Fruit fly (Drosophila melanogaster) whole organism, embryonic: Measurements from ENCODE around the gene Reck.

Experiments used
- CG10274 ChIP-seq: fragments of 200-800 bp; sonication (Bioruptor generic); optimal IDR thresholded peaks from 3 replicates; lab custom pipeline; 2017; ENCODE audit warnings: missing biosample characterization, mild to moderate bottlenecking, missing genetic modification characterization
- CG12071 ChIP-seq: fragments of 200-800 bp; sonication (Bioruptor generic); optimal IDR thresholded peaks from 3 replicates; lab custom pipeline; 2018; ENCODE audit warnings: missing biosample characterization, mild to moderate bottlenecking, missing genetic modification characterization
- CG12236 ChIP-seq: fragments of 200-800 bp; sonication (Bioruptor generic); optimal IDR thresholded peaks from 2 replicates; lab custom pipeline; 2016; ENCODE audit warnings: missing biosample characterization, missing genetic modification characterization
- CG14441 ChIP-seq: fragments of 200-800 bp; sonication (Bioruptor generic); IDR thresholded peaks from 2 replicates; pipeline ENCODE4 v1.3.6; 2022; ENCODE audit warnings: missing biosample characterization, missing genetic modification characterization
- CG14710 ChIP-seq: fragments of 200-800 bp; sonication (Bioruptor generic); optimal IDR thresholded peaks from 3 replicates; lab custom pipeline; 2019; ENCODE audit warnings: missing biosample characterization, mild to moderate bottlenecking, missing genetic modification characterization, moderate library complexity
- CG14965 ChIP-seq: fragments of 200-800 bp; sonication (Bioruptor generic); optimal IDR thresholded peaks from 2 replicates; lab custom pipeline; 2016; ENCODE audit warnings: missing biosample characterization, missing genetic modification characterization, borderline replicate concordance
- CG15073 ChIP-seq: fragments of 200-800 bp; sonication (Bioruptor generic); optimal IDR thresholded peaks from 2 replicates; lab custom pipeline; 2016; ENCODE audit warnings: missing biosample characterization, missing genetic modification characterization
- CG1603 ChIP-seq: fragments of 200-800 bp; sonication (Bioruptor generic); optimal IDR thresholded peaks from 2 replicates; lab custom pipeline; 2019; ENCODE audit warnings: missing biosample characterization, mild to moderate bottlenecking, missing genetic modification characterization, moderate library complexity
- CG16813 ChIP-seq: fragments of 200-800 bp; sonication (Bioruptor generic); IDR thresholded peaks from 3 replicates; pipeline ENCODE4 v1.3.6; 2022; ENCODE audit warnings: missing biosample characterization, missing genetic modification characterization; ENCODE audit not compliant: partially characterized antibody
- CG18619 ChIP-seq: fragments of 200-800 bp; sonication (Bioruptor generic); optimal IDR thresholded peaks from 3 replicates; lab custom pipeline; 2017; ENCODE audit warnings: missing biosample characterization, mild to moderate bottlenecking, missing genetic modification characterization
- CG30020 ChIP-seq: fragments of 200-800 bp; optimal IDR thresholded peaks from 2 replicates; lab custom pipeline; 2019; ENCODE audit warnings: missing biosample characterization, mild to moderate bottlenecking, missing genetic modification characterization, moderate library complexity
- CG31224 ChIP-seq: fragments of 200-800 bp; sonication (Bioruptor generic); IDR thresholded peaks from 2 replicates; pipeline ENCODE4 v1.3.6; 2022; ENCODE audit warnings: missing biosample characterization, missing genetic modification characterization
- CG3163 ChIP-seq: fragments of 200-800 bp; sonication (Bioruptor generic); optimal IDR thresholded peaks from 3 replicates; lab custom pipeline; 2016; ENCODE audit warnings: missing biosample characterization, missing genetic modification characterization
- CG3847 ChIP-seq: fragments of 200-800 bp; sonication (Bioruptor generic); IDR thresholded peaks from 2 replicates; pipeline ENCODE4 v1.3.6; 2022; ENCODE audit warnings: missing biosample characterization, missing genetic modification characterization
- CG4328 ChIP-seq: fragments of 200-800 bp; sonication (Bioruptor generic); optimal IDR thresholded peaks from 3 replicates; lab custom pipeline; 2017; ENCODE audit warnings: missing biosample characterization, missing genetic modification reagents, missing genetic modification characterization
- CG4424 ChIP-seq: fragments of 200-800 bp; sonication (Bioruptor generic); optimal IDR thresholded peaks from 3 replicates; lab custom pipeline; 2016; ENCODE audit warnings: missing biosample characterization, missing genetic modification characterization
- CG5180 ChIP-seq: fragments of 200-800 bp; sonication (Bioruptor generic); optimal IDR thresholded peaks from 3 replicates; lab custom pipeline; 2017; ENCODE audit warnings: missing biosample characterization, missing genetic modification characterization, mild to moderate bottlenecking, moderate library complexity, missing genetic modification reagents
- CG6175 ChIP-seq: fragments of 200-800 bp; sonication (Bioruptor generic); IDR thresholded peaks from 3 replicates; pipeline ENCODE4 v1.3.6; 2022; ENCODE audit warnings: missing biosample characterization, missing genetic modification characterization
- CG6654 ChIP-seq: fragments of 200-800 bp; sonication (Bioruptor generic); optimal IDR thresholded peaks from 2 replicates; lab custom pipeline; 2017; ENCODE audit warnings: missing biosample characterization, mild to moderate bottlenecking, missing genetic modification characterization
- CG7271 ChIP-seq: fragments of 200-800 bp; sonication (Bioruptor generic); optimal IDR thresholded peaks from 2 replicates; lab custom pipeline; 2018; ENCODE audit warnings: missing biosample characterization, mild to moderate bottlenecking, missing genetic modification characterization, moderate library complexity
- Camta ChIP-seq: fragments of 200-800 bp; sonication (Bioruptor generic); optimal IDR thresholded peaks from 2 replicates; lab custom pipeline; 2016; ENCODE audit warnings: missing biosample characterization, missing genetic modification characterization
- MBD-R2 ChIP-seq: fragments of 200-800 bp; sonication (Bioruptor generic); IDR thresholded peaks from 2 replicates; pipeline ENCODE4 v1.3.6; 2022; ENCODE audit warnings: missing biosample characterization, missing genetic modification characterization
- Meics ChIP-seq: fragments of 200-800 bp; sonication (Bioruptor generic); optimal IDR thresholded peaks from 2 replicates; lab custom pipeline; 2017; ENCODE audit warnings: missing biosample characterization, mild to moderate bottlenecking, missing genetic modification characterization
- NFAT ChIP-seq: fragments of 200-800 bp; sonication (Bioruptor generic); IDR thresholded peaks from 2 replicates; pipeline ENCODE4 v1.3.6; 2022; ENCODE audit warnings: missing biosample characterization, missing genetic modification characterization
- Oaz ChIP-seq: fragments of 200-800 bp; sonication (Bioruptor generic); IDR thresholded peaks from 2 replicates; pipeline ENCODE4 v1.3.6; 2022; ENCODE audit warnings: missing biosample characterization, missing genetic modification characterization
- Side ChIP-seq: fragments of 200-800 bp; sonication (Bioruptor generic); optimal IDR thresholded peaks from 2 replicates; lab custom pipeline; 2016; ENCODE audit warnings: missing biosample characterization, missing genetic modification characterization
- Six4 ChIP-seq: fragments of 200-800 bp; sonication (Bioruptor generic); optimal IDR thresholded peaks from 2 replicates; lab custom pipeline; 2016; ENCODE audit warnings: missing biosample characterization, missing genetic modification characterization
- YL-1 ChIP-seq: fragments of 200-800 bp; sonication (Bioruptor generic); optimal IDR thresholded peaks from 3 replicates; lab custom pipeline; 2017; ENCODE audit warnings: missing biosample characterization, mild to moderate bottlenecking, missing genetic modification characterization
- ac ChIP-seq: fragments of 200-800 bp; sonication (Bioruptor generic); optimal IDR thresholded peaks from 3 replicates; lab custom pipeline; 2017; ENCODE audit warnings: missing biosample characterization, mild to moderate bottlenecking, missing genetic modification characterization
- ap ChIP-seq: fragments of 200-800 bp; sonication (Bioruptor generic); IDR thresholded peaks from 2 replicates; pipeline ENCODE4 v1.3.6; 2022; ENCODE audit warnings: missing biosample characterization, missing genetic modification characterization
- ara ChIP-seq: fragments of 200-800 bp; sonication (Bioruptor generic); IDR thresholded peaks from 2 replicates; pipeline ENCODE4 v1.3.6; 2022; ENCODE audit warnings: missing biosample characterization, missing genetic modification characterization
- cad ChIP-seq: fragments of >200 bp; optimal IDR thresholded peaks from 2 replicates; lab custom pipeline; 2017; ENCODE audit warnings: missing biosample characterization, missing genetic modification characterization
- cato ChIP-seq: fragments of 200-800 bp; sonication (Bioruptor generic); optimal IDR thresholded peaks from 2 replicates; lab custom pipeline; 2016; ENCODE audit warnings: missing biosample characterization, missing genetic modification characterization, borderline replicate concordance
- corto ChIP-seq: fragments of 200-800 bp; sonication (Bioruptor generic); optimal IDR thresholded peaks from 2 replicates; lab custom pipeline; 2016; ENCODE audit warnings: missing biosample characterization, mild to moderate bottlenecking, missing genetic modification characterization, moderate library complexity
- crc ChIP-seq: fragments of 200-800 bp; sonication (Bioruptor generic); optimal IDR thresholded peaks from 2 replicates; lab custom pipeline; 2016; ENCODE audit warnings: missing biosample characterization, missing genetic modification characterization
- danr ChIP-seq: fragments of 200-800 bp; sonication (Bioruptor generic); IDR thresholded peaks from 2 replicates; pipeline ENCODE4 v1.3.6; 2022; ENCODE audit warnings: missing biosample characterization, missing genetic modification characterization
- dpn ChIP-seq, 2 experiments: fragments of 200-800 bp; sonication (Bioruptor generic); optimal IDR thresholded peaks; 3 replicates each; lab custom pipeline; 2016; ENCODE audit warnings: missing biosample characterization in 2 of 2, missing genetic modification characterization in 2 of 2
- dysf ChIP-seq: fragments of 200-800 bp; sonication (Bioruptor generic); IDR thresholded peaks from 3 replicates; pipeline ENCODE4 v1.3.6; 2022; ENCODE audit warnings: missing biosample characterization, missing genetic modification characterization
- fd3F ChIP-seq: fragments of 200-800 bp; sonication (Bioruptor generic); optimal IDR thresholded peaks from 2 replicates; lab custom pipeline; 2018; ENCODE audit warnings: missing biosample characterization, mild to moderate bottlenecking, missing genetic modification characterization, moderate library complexity
- gcm ChIP-seq: fragments of 200-800 bp; sonication (Bioruptor generic); optimal IDR thresholded peaks from 2 replicates; lab custom pipeline; 2019; ENCODE audit warnings: missing biosample characterization, mild to moderate bottlenecking, missing genetic modification characterization, moderate library complexity
- h ChIP-seq: fragments of >200 bp; optimal IDR thresholded peaks from 2 replicates; lab custom pipeline; 2017
- inv ChIP-seq: fragments of 200-800 bp; sonication (Bioruptor generic); IDR thresholded peaks from 2 replicates; pipeline ENCODE4 v1.3.6; 2022; ENCODE audit warnings: missing biosample characterization, missing genetic modification characterization; ENCODE audit not compliant: partially characterized antibody
- jigr1 ChIP-seq: fragments of 200-800 bp; sonication (Bioruptor generic); IDR thresholded peaks from 3 replicates; pipeline ENCODE4 v1.3.6; 2022; ENCODE audit warnings: missing biosample characterization, missing genetic modification characterization
- nerfin-1 ChIP-seq: fragments of 200-800 bp; sonication (Bioruptor generic); optimal IDR thresholded peaks from 3 replicates; lab custom pipeline; 2019; ENCODE audit warnings: missing biosample characterization, mild to moderate bottlenecking, missing genetic modification characterization, moderate library complexity
- odd ChIP-seq: fragments of 200-800 bp; sonication (Bioruptor generic); optimal IDR thresholded peaks from 2 replicates; lab custom pipeline; 2017; ENCODE audit warnings: missing biosample characterization, mild to moderate bottlenecking, missing genetic modification characterization
- org-1 ChIP-seq: fragments of 200-800 bp; sonication (Bioruptor generic); optimal IDR thresholded peaks from 2 replicates; lab custom pipeline; 2017; ENCODE audit warnings: missing biosample characterization, missing genetic modification characterization
- psq ChIP-seq: fragments of 200-800 bp; sonication (Bioruptor generic); optimal IDR thresholded peaks from 2 replicates; lab custom pipeline; 2017; ENCODE audit warnings: missing biosample characterization, missing genetic modification characterization
- schlank ChIP-seq: fragments of 200-800 bp; sonication (Bioruptor generic); optimal IDR thresholded peaks from 2 replicates; lab custom pipeline; 2018; ENCODE audit warnings: missing biosample characterization, mild to moderate bottlenecking, missing genetic modification characterization
- sd ChIP-seq: fragments of 200-800 bp; sonication (Bioruptor generic); optimal IDR thresholded peaks from 3 replicates; lab custom pipeline; 2018; ENCODE audit warnings: missing biosample characterization, mild to moderate bottlenecking, missing genetic modification characterization, moderate library complexity
- slbo ChIP-seq: fragments of 200-800 bp; sonication (Bioruptor generic); IDR thresholded peaks from 2 replicates; pipeline ENCODE4 v1.3.6; 2022; ENCODE audit warnings: missing biosample characterization, missing genetic modification characterization
- tx ChIP-seq: fragments of 200-800 bp; sonication (Bioruptor generic); optimal IDR thresholded peaks from 2 replicates; lab custom pipeline; 2016; ENCODE audit warnings: missing biosample characterization, missing genetic modification characterization

Reck gene

DNA sequence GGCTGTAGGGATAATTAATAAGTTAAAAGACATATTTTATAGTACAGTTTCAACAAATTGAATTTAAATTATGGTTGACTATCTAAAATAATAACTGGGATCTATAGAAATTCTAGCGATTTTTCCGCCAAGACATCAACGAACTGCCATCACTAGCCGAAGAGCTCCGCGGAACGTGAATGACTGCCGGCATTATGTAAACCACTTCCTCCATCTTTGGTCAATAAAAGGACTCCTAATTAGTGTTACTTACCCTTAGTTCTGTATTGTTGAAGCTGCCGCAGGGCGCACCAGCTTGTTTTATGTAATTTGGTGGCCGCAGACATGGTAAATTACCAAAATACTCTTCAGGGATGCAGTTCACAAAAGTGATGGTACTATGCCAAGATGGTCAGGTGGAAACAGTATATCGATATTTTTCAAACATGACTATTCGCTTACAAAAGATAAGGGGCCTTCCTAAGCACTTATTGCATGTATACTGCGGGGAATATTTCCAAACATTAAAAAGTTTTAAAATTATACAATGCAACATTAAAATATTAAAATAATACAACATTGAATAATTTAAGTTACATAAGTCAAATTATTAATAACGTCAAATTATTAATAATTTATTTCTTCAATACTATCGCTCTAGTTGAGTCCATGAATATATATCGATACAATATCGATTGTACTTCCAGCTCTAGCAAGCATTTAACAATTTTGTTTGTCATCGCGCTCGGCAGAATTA is 14.4 kb downstream of the Reck start, which contains the start of the genes mRpL39 and Prosbeta2 (continued):
- no peak for TF ChIP-seq CG15073 (GFP tag; lab: Kevin White, UChicago)
- no peak for TF ChIP-seq org-1 (GFP tag; lab: Kevin White, UChicago)
- TF ChIP-seq cato (GFP tag; lab: Kevin White, UChicago) = no peak
- TF ChIP-seq CG10274 = no peak
- no peak for TF ChIP-seq ap (GFP tag; lab: Robert Waterston, UW)
- peak; percentile 94 for TF ChIP-seq CG16813 (GFP tag; lab: Robert Waterston, UW)
- peak; percentile 52 for TF ChIP-seq CG3847
- TF ChIP-seq CG12071 (GFP tag; lab: Kevin White, UChicago) = no peak
- no peak for TF ChIP-seq tx (GFP tag; lab: Kevin White, UChicago)
- no peak for TF ChIP-seq fd3F (GFP tag; lab: Kevin White, UChicago)
- no peak for TF ChIP-seq Oaz (GFP tag; lab: Robert Waterston, UW)
- TF ChIP-seq CG7271 (tag; lab: Kevin White, UChicago) = no peak
- TF ChIP-seq dysf (GFP tag; lab: Robert Waterston, UW) = peak; percentile 77
- no peak for TF ChIP-seq nerfin-1 (tag; lab: Kevin White, UChicago)
- TF ChIP-seq Camta (GFP tag; lab: Kevin White, UChicago) = no peak
- TF ChIP-seq cad (GFP tag; lab: Kevin White, UChicago) = no peak
- TF ChIP-seq CG5180 (GFP tag; lab: Kevin White, UChicago) = no peak
- TF ChIP-seq CG1603 = no peak
- no peak for TF ChIP-seq ac (GFP tag; lab: Kevin White, UChicago)
- no peak for TF ChIP-seq CG3163 (GFP tag; lab: Kevin White, UChicago)
- no peak for TF ChIP-seq sd
- no peak for TF ChIP-seq CG18619 (GFP tag; lab: Kevin White, UChicago)
- no peak for TF ChIP-seq CG6175
- no peak for TF ChIP-seq CG12236 (GFP tag; lab: Kevin White, UChicago)
- TF ChIP-seq CG4424 (GFP tag; lab: Kevin White, UChicago) = peak; percentile 64
- no peak for TF ChIP-seq odd (GFP tag; lab: Kevin White, UChicago)
- peak; percentile 60 for TF ChIP-seq Six4 (GFP tag; lab: Kevin White, UChicago)
- peak; percentile 90 for TF ChIP-seq CG14710 (tag; lab: Kevin White, UChicago)
- peak; percentile 63; the same call in 1 of the 2 replicates for TF ChIP-seq danr
- peak; percentile 68 for TF ChIP-seq slbo (GFP tag; lab: Robert Waterston, UW)
- no peak for TF ChIP-seq corto (GFP tag; lab: Kevin White, UChicago)
- TF ChIP-seq ara (GFP tag; lab: Robert Waterston, UW) = no peak; the same call in 1 of the 2 replicates
- peak; percentile 69 for TF ChIP-seq MBD-R2 (GFP tag; lab: Robert Waterston, UW)
- TF ChIP-seq h (lab: Kevin White, UChicago) = no peak
- TF ChIP-seq schlank (tag; lab: Kevin White, UChicago) = no peak
- no peak for TF ChIP-seq CG30020 (tag; lab: Kevin White, UChicago)
- TF ChIP-seq CG6654 (GFP tag; lab: Kevin White, UChicago) = no peak
- TF ChIP-seq dpn (GFP tag; optimal IDR thresholded peaks at IDR 0.05; lab: Kevin White, UChicago) = no peak
- no peak for TF ChIP-seq psq
- peak; percentile 16 for TF ChIP-seq Meics
- TF ChIP-seq CG14965 (GFP tag; lab: Kevin White, UChicago) = no peak
- TF ChIP-seq NFAT = peak; percentile 58; the same call in 1 of the 2 replicates
- TF ChIP-seq jigr1 = no peak
- no peak for TF ChIP-seq YL-1 (GFP tag; lab: Kevin White, UChicago)
- peak; percentile 37 for TF ChIP-seq gcm (GFP tag; lab: Kevin White, UChicago)
- TF ChIP-seq CG31224 (GFP tag; lab: Robert Waterston, UW) = no peak; the same call in 1 of the 2 replicates
- TF ChIP-seq crc (GFP tag; lab: Kevin White, UChicago) = no peak
- peak; percentile 91 for TF ChIP-seq inv
- TF ChIP-seq CG4328 (GFP tag; lab: Kevin White, UChicago) = no peak
- peak; percentile 68 for TF ChIP-seq CG14441 (GFP tag; lab: Robert Waterston, UW)
- TF ChIP-seq Side (GFP tag; lab: Kevin White, UChicago) = no peak
